Worm (Caenorhabditis elegans): ENCODE data around the gene F41H10.1.
A peak's percentile ranks its signal among the peaks of the same experiment; 100 is the strongest.

F41H10.1 gene

ce11 chrIV:5334518-5334917 is 48.2 kb upstream of the F41H10.1 start (continued):
- TF ChIP-seq aly-2 (tag; optimal IDR thresholded peaks at IDR 0.05) (no peak), nhr-76 (tag; optimal IDR thresholded peaks at IDR 0.05) (no peak), zfp-3 (GFP tag; conservative IDR thresholded peaks at IDR 0.05) (no peak), F44E2.7 (GFP tag; IDR thresholded peaks at IDR 0.05) (no peak), unc-62 (GFP tag; optimal IDR thresholded peaks at IDR 0.05 in 1 of 2) (peak in 1 of 2 experiments; percentile 19), unc-62 (tag; optimal IDR thresholded peaks at IDR 0.05) (no peak), dpl-1 (GFP tag; optimal IDR thresholded peaks at IDR 0.05) (peak; percentile 4), ceh-44 (GFP tag; IDR thresholded peaks at IDR 0.05) (peak; percentile 73), cey-2 (tag; optimal IDR thresholded peaks at IDR 0.05; ENCODE audit: borderline replicate concordance, insufficient read depth) (no peak), unc-130 (GFP tag; optimal IDR thresholded peaks at IDR 0.05) (no peak), nhr-25 (tag; optimal IDR thresholded peaks at IDR 0.05; ENCODE audit: borderline replicate concordance, insufficient read depth) (no peak), F26F4.8 (GFP tag; conservative IDR thresholded peaks at IDR 0.05) (no peak), ces-1 (GFP tag; optimal IDR thresholded peaks at IDR 0.05) (no peak), ztf-7 (tag; optimal IDR thresholded peaks at IDR 0.05) (no peak), dmd-8 (GFP tag; IDR thresholded peaks at IDR 0.05) (no peak), daf-19 (GFP tag; conservative IDR thresholded peaks at IDR 0.05) (no peak), egl-43 (GFP tag; IDR thresholded peaks at IDR 0.05) (no peak), lin-15B (tag; optimal IDR thresholded peaks at IDR 0.05) (no peak), ctbp-1 (GFP tag; IDR thresholded peaks at IDR 0.05) (no peak), mes-2 (tag; optimal IDR thresholded peaks at IDR 0.05; ENCODE audit: poor library complexity, severe bottlenecking) (no peak), php-3 (GFP tag; IDR thresholded peaks at IDR 0.05) (0 out of 2 replicates have a peak, but pooled peaks have one; percentile 27), spr-1 (tag; optimal IDR thresholded peaks at IDR 0.05) (no peak), aha-1 (tag) (peak; percentile 12), fos-1 (tag; optimal IDR thresholded peaks at IDR 0.05) (no peak)

DNA sequence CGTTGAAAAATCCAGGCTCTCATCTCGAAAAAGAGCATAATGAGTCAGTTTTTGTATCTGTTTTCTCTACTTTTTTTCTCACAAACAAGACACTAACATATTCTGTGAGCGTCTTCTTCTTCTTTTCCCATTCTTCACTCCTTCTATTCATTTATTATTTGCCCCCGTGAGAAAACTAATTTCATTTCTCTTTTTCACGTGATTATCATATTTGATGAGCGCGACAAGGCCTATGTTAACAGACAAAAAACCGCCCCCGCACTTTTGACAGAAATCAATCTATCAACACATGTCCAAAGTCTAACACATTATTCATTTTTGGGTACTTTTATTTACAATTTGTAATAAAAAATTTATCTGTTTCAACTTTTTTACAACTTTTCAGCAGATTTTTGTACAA is 45.1 kb upstream of the F41H10.1 start:
- peak; percentile 57 for TF ChIP-seq hlh-30 (tag; optimal IDR thresholded peaks at IDR 0.05; ENCODE audit: insufficient read depth)
- TF ChIP-seq mdl-1 (tag; optimal IDR thresholded peaks at IDR 0.05) = peak in 1 of 2 experiments; percentile 18
- peak; percentile 88 for TF ChIP-seq aha-1 (tag)
- no peak for TF ChIP-seq ZK546.5 (tag; optimal IDR thresholded peaks at IDR 0.05)

ce11 chrIV:5339255-5339654 is 43.5 kb upstream of the F41H10.1 start, which contains the start of gene Y4C6B.2:
Y4C6B.2 (plus strand) TSS chrIV:5339574.
- TF ChIP-seq T20F7.1 (GFP tag; optimal IDR thresholded peaks at IDR 0.05) (no peak), ama-1 (optimal IDR thresholded peaks at IDR 0.05) (no peak), snpc-4 (tag; optimal IDR thresholded peaks at IDR 0.05) (no peak), daf-8 (GFP tag; IDR thresholded peaks at IDR 0.05) (no peak), dve-1 (tag; optimal IDR thresholded peaks at IDR 0.05; ENCODE audit: insufficient read depth) (peak; percentile 12), mdl-1 (tag; optimal IDR thresholded peaks at IDR 0.05) (no peak), ztf-11 (tag; optimal IDR thresholded peaks at IDR 0.05) (no peak), lin-38 (GFP tag; IDR thresholded peaks at IDR 0.05) (no peak), ces-1 (GFP tag; optimal IDR thresholded peaks at IDR 0.05) (no peak), rbr-2 (tag; optimal IDR thresholded peaks at IDR 0.05) (no peak), nhr-41 (GFP tag; IDR thresholded peaks at IDR 0.05) (no peak), ztf-7 (tag; optimal IDR thresholded peaks at IDR 0.05) (no peak), hmg-1.1 (GFP tag; IDR thresholded peaks at IDR 0.05) (no peak), unc-62 (GFP tag; optimal IDR thresholded peaks at IDR 0.05 in 1 of 2) (peak in 1 of 2 experiments; percentile 13), unc-62 (tag; optimal IDR thresholded peaks at IDR 0.05) (no peak), nhr-28 (tag; optimal IDR thresholded peaks at IDR 0.05) (peak; percentile 33), dmd-8 (GFP tag; IDR thresholded peaks at IDR 0.05) (no peak), hlh-11 (tag; optimal IDR thresholded peaks at IDR 0.05) (no peak), fkh-10 (GFP tag; optimal IDR thresholded peaks at IDR 0.05) (no peak), nhr-48 (tag; optimal IDR thresholded peaks at IDR 0.05) (no peak), ceh-44 (GFP tag; IDR thresholded peaks at IDR 0.05) (no peak), daf-19 (GFP tag; conservative IDR thresholded peaks at IDR 0.05) (no peak)

Data from whole organism, L4 larva.